Fruit fly (Drosophila melanogaster) whole organism, embryonic: ENCODE data around the gene Ykt6.

Experiments
- ATbp ChIP-seq: fragments of 200-800 bp; sonication (Bioruptor generic); optimal IDR thresholded peaks from 2 replicates; lab custom pipeline; 2017; ENCODE audit warnings: missing biosample characterization, mild to moderate bottlenecking, missing genetic modification characterization, missing genetic modification reagents
- B-H2 ChIP-seq: fragments of 200-800 bp; sonication (Bioruptor generic); optimal IDR thresholded peaks from 2 replicates; lab custom pipeline; 2018; ENCODE audit warnings: missing biosample characterization, mild to moderate bottlenecking, missing genetic modification characterization
- Bgb ChIP-seq: fragments of 200-800 bp; sonication (Bioruptor generic); IDR thresholded peaks from 2 replicates; pipeline ENCODE4 v1.3.6; 2022; ENCODE audit warnings: missing biosample characterization, missing genetic modification characterization; ENCODE audit not compliant: partially characterized antibody
- CG10543 ChIP-seq: fragments of 200-800 bp; sonication (Bioruptor generic); optimal IDR thresholded peaks from 3 replicates; lab custom pipeline; 2017; ENCODE audit warnings: missing biosample characterization, mild to moderate bottlenecking, missing genetic modification characterization, moderate library complexity
- CG10654 ChIP-seq: fragments of 200-800 bp; sonication (Bioruptor generic); optimal IDR thresholded peaks from 2 replicates; lab custom pipeline; 2016; ENCODE audit warnings: missing biosample characterization, missing genetic modification characterization
- CG11085 ChIP-seq: fragments of 200-800 bp; sonication (Bioruptor generic); IDR thresholded peaks from 2 replicates; pipeline ENCODE4 v1.3.6; 2022; ENCODE audit warnings: missing biosample characterization, missing genetic modification characterization
- CG12104 ChIP-seq: fragments of 200-800 bp; sonication (Bioruptor generic); optimal IDR thresholded peaks from 3 replicates; lab custom pipeline; 2016; ENCODE audit warnings: missing biosample characterization, missing genetic modification characterization
- CG13296 ChIP-seq: fragments of 200-800 bp; sonication (Bioruptor generic); optimal IDR thresholded peaks from 3 replicates; lab custom pipeline; 2018; ENCODE audit warnings: missing biosample characterization, mild to moderate bottlenecking, missing genetic modification characterization
- CG14667 ChIP-seq: fragments of 200-800 bp; sonication (Bioruptor generic); IDR thresholded peaks from 2 replicates; pipeline ENCODE4 v1.3.6; 2022; ENCODE audit warnings: missing biosample characterization, missing genetic modification characterization
- CG18764 ChIP-seq: fragments of 200-800 bp; sonication (Bioruptor generic); optimal IDR thresholded peaks from 3 replicates; lab custom pipeline; 2016; ENCODE audit warnings: missing biosample characterization, missing genetic modification characterization
- CG2889 ChIP-seq: fragments of 200-800 bp; sonication (Bioruptor generic); IDR thresholded peaks from 3 replicates; pipeline ENCODE4 v1.3.6; 2022; ENCODE audit warnings: missing biosample characterization, missing genetic modification characterization
- CG31224 ChIP-seq: fragments of 200-800 bp; sonication (Bioruptor generic); IDR thresholded peaks from 2 replicates; pipeline ENCODE4 v1.3.6; 2022; ENCODE audit warnings: missing biosample characterization, missing genetic modification characterization
- CG3163 ChIP-seq: fragments of 200-800 bp; sonication (Bioruptor generic); optimal IDR thresholded peaks from 3 replicates; lab custom pipeline; 2016; ENCODE audit warnings: missing biosample characterization, missing genetic modification characterization
- CG34376 ChIP-seq: fragments of 200-800 bp; sonication (Bioruptor generic); optimal IDR thresholded peaks from 2 replicates; lab custom pipeline; 2018; ENCODE audit warnings: missing biosample characterization, mild to moderate bottlenecking, missing genetic modification characterization
- CG3726 ChIP-seq: fragments of 200-800 bp; sonication (Bioruptor generic); IDR thresholded peaks from 3 replicates; pipeline ENCODE4, ENCODE4 v1.3.6; 2022; ENCODE audit warnings: missing biosample characterization, missing genetic modification characterization
- CG9727 ChIP-seq: fragments of 200-800 bp; sonication (Bioruptor generic); optimal IDR thresholded peaks from 3 replicates; lab custom pipeline; 2017; ENCODE audit warnings: missing biosample characterization, mild to moderate bottlenecking, missing genetic modification characterization
- CHES-1-like ChIP-seq: fragments of 200-800 bp; sonication (Bioruptor generic); optimal IDR thresholded peaks from 2 replicates; lab custom pipeline; 2016; ENCODE audit warnings: missing biosample characterization, missing genetic modification characterization
- D19A ChIP-seq: fragments of 200-800 bp; optimal IDR thresholded peaks from 3 replicates; lab custom pipeline; 2019; ENCODE audit warnings: missing biosample characterization, mild to moderate bottlenecking, missing genetic modification characterization, moderate library complexity
- Dbx ChIP-seq: fragments of 200-800 bp; sonication (Bioruptor generic); IDR thresholded peaks from 3 replicates; pipeline ENCODE4 v1.3.6; 2022; ENCODE audit warnings: missing biosample characterization, missing genetic modification characterization
- Fer2 ChIP-seq: fragments of 200-800 bp; sonication (Bioruptor generic); optimal IDR thresholded peaks from 2 replicates; lab custom pipeline; 2018; ENCODE audit warnings: missing biosample characterization, mild to moderate bottlenecking, missing genetic modification characterization, moderate library complexity
- Jarid2 ChIP-seq: fragments of 200-800 bp; sonication (Bioruptor generic); optimal IDR thresholded peaks from 3 replicates; lab custom pipeline; 2017; ENCODE audit warnings: mild to moderate bottlenecking, missing biosample characterization, missing genetic modification reagents, missing genetic modification characterization
- Kr ChIP-seq: fragments of 200-800 bp; sonication (Bioruptor generic); optimal IDR thresholded peaks from 2 replicates; lab custom pipeline; 2017; ENCODE audit warnings: missing biosample characterization, mild to moderate bottlenecking, missing genetic modification characterization
- Lhr ChIP-seq: fragments of 200-800 bp; sonication (Bioruptor generic); optimal IDR thresholded peaks from 3 replicates; lab custom pipeline; 2017; ENCODE audit warnings: mild to moderate bottlenecking, missing biosample characterization, missing genetic modification reagents, missing genetic modification characterization
- Opbp ChIP-seq: fragments of 200-800 bp; sonication (Bioruptor generic); IDR thresholded peaks from 3 replicates; pipeline ENCODE4 v1.3.6; 2022; ENCODE audit warnings: missing biosample characterization, missing genetic modification characterization; ENCODE audit not compliant: partially characterized antibody
- Six4 ChIP-seq: fragments of 200-800 bp; sonication (Bioruptor generic); optimal IDR thresholded peaks from 2 replicates; lab custom pipeline; 2016; ENCODE audit warnings: missing biosample characterization, missing genetic modification characterization
- Trl ChIP-seq, 3 experiments: fragments of >200 bp in 2 of 3; fragments of 200-800 bp in 1 of 3; sonication (Bioruptor generic) in 1 of 3; optimal IDR thresholded peaks; 2 replicates in 1 of 3; 3 replicates in 2 of 3; lab custom pipeline; 2016 to 2017; ENCODE audit warnings: missing biosample characterization in 1 of 3, missing genetic modification characterization in 1 of 3
- Vsx1 ChIP-seq: fragments of 200-800 bp; sonication (Bioruptor generic); optimal IDR thresholded peaks from 2 replicates; lab custom pipeline; 2017; ENCODE audit warnings: missing biosample characterization, mild to moderate bottlenecking, missing genetic modification characterization, missing genetic modification reagents
- ase ChIP-seq: fragments of 200-800 bp; sonication (Bioruptor generic); IDR thresholded peaks from 3 replicates; pipeline ENCODE4 v1.3.6; 2022; ENCODE audit warnings: missing biosample characterization, missing genetic modification characterization
- bigmax ChIP-seq: fragments of 200-800 bp; sonication (Bioruptor generic); optimal IDR thresholded peaks from 2 replicates; lab custom pipeline; 2018; ENCODE audit warnings: missing biosample characterization, mild to moderate bottlenecking, missing genetic modification characterization
- cas ChIP-seq: fragments of 200-800 bp; sonication (Bioruptor generic); IDR thresholded peaks from 2 replicates; pipeline ENCODE4 v1.3.6; 2022; ENCODE audit warnings: missing biosample characterization, missing genetic modification characterization
- chn ChIP-seq: fragments of 200-800 bp; sonication (Bioruptor generic); optimal IDR thresholded peaks from 2 replicates; lab custom pipeline; 2016; ENCODE audit warnings: missing biosample characterization, missing genetic modification characterization
- crc ChIP-seq: fragments of 200-800 bp; sonication (Bioruptor generic); optimal IDR thresholded peaks from 2 replicates; lab custom pipeline; 2016; ENCODE audit warnings: missing biosample characterization, missing genetic modification characterization
- dpn ChIP-seq, 2 experiments: fragments of 200-800 bp; sonication (Bioruptor generic); optimal IDR thresholded peaks; 3 replicates each; lab custom pipeline; 2016; ENCODE audit warnings: missing biosample characterization in 2 of 2, missing genetic modification characterization in 2 of 2
- dysf ChIP-seq: fragments of 200-800 bp; sonication (Bioruptor generic); IDR thresholded peaks from 3 replicates; pipeline ENCODE4 v1.3.6; 2022; ENCODE audit warnings: missing biosample characterization, missing genetic modification characterization
- fd102C ChIP-seq: fragments of 200-800 bp; sonication (Bioruptor generic); optimal IDR thresholded peaks from 2 replicates; lab custom pipeline; 2018; ENCODE audit warnings: missing biosample characterization, mild to moderate bottlenecking, missing genetic modification characterization, moderate library complexity
- gcm ChIP-seq: fragments of 200-800 bp; sonication (Bioruptor generic); optimal IDR thresholded peaks from 2 replicates; lab custom pipeline; 2019; ENCODE audit warnings: missing biosample characterization, mild to moderate bottlenecking, missing genetic modification characterization, moderate library complexity
- grau ChIP-seq: fragments of 200-800 bp; optimal IDR thresholded peaks from 3 replicates; lab custom pipeline; 2019; ENCODE audit warnings: missing biosample characterization, mild to moderate bottlenecking, missing genetic modification characterization, moderate library complexity
- gt ChIP-seq: fragments of 200-800 bp; sonication (Bioruptor generic); IDR thresholded peaks from 2 replicates; pipeline ENCODE4 v1.3.6; 2022; ENCODE audit warnings: missing biosample characterization, missing genetic modification characterization
- lab ChIP-seq: fragments of 200-800 bp; sonication (Bioruptor generic); optimal IDR thresholded peaks from 3 replicates; lab custom pipeline; 2017; ENCODE audit warnings: missing biosample characterization, missing genetic modification characterization, mild to moderate bottlenecking, moderate library complexity, missing genetic modification reagents
- nau ChIP-seq: fragments of 200-800 bp; sonication (Bioruptor generic); optimal IDR thresholded peaks from 3 replicates; lab custom pipeline; 2017; ENCODE audit warnings: missing biosample characterization, mild to moderate bottlenecking, missing genetic modification characterization, missing genetic modification reagents
- pan ChIP-seq, 4 experiments: fragments of >200 bp in 3 of 4; fragments of 200-800 bp in 1 of 4; sonication (Bioruptor generic) in 1 of 4; optimal IDR thresholded peaks in 3 of 4; IDR thresholded peaks in 1 of 4; 2 replicates each; pipeline versions ENCODE4 v1.3.6 to Lab custom; 2017 to 2022; ENCODE audit warnings: missing biosample characterization in 2 of 4, missing genetic modification characterization in 2 of 4, mixed read lengths in 1 of 4
- rib ChIP-seq: fragments of 200-800 bp; sonication (Bioruptor generic); IDR thresholded peaks from 2 replicates; pipeline ENCODE4 v1.3.6; 2022; ENCODE audit warnings: missing biosample characterization, missing genetic modification characterization
- sna ChIP-seq: fragments of 200-800 bp; sonication (Bioruptor generic); IDR thresholded peaks from 2 replicates; pipeline ENCODE4 v1.3.6; 2022; ENCODE audit warnings: missing biosample characterization, missing genetic modification characterization; ENCODE audit not compliant: partially characterized antibody
- tll ChIP-seq, 2 experiments: fragments of 200-800 bp in 1 of 2; fragments of >200 bp in 1 of 2; sonication (Bioruptor generic) in 1 of 2; optimal IDR thresholded peaks; 2 replicates each; lab custom pipeline; 2017 to 2019; ENCODE audit warnings: missing biosample characterization in 2 of 2, missing genetic modification characterization in 2 of 2, mild to moderate bottlenecking in 1 of 2, moderate library complexity in 1 of 2
- unc-4 ChIP-seq: fragments of 200-800 bp; sonication (Bioruptor generic); IDR thresholded peaks from 2 replicates; pipeline ENCODE4 v1.3.6; 2022; ENCODE audit warnings: missing biosample characterization, missing genetic modification characterization; ENCODE audit not compliant: partially characterized antibody
- zen2 ChIP-seq: fragments of 200-800 bp; sonication (Bioruptor generic); IDR thresholded peaks from 3 replicates; pipeline ENCODE4 v1.3.6; 2022; ENCODE audit warnings: missing biosample characterization, missing genetic modification characterization; ENCODE audit not compliant: partially characterized antibody

The Ykt6 gene

dm6 chrX:7908239-7909068 is 11.8 kb upstream of the Ykt6 start, which contains the start of the genes dpr14 and spidey (continued):
- TF ChIP-seq Jarid2 (GFP tag; lab: Kevin White, UChicago) = peak; percentile 74
- TF ChIP-seq Fer2 = peak; percentile 86
- TF ChIP-seq lab (GFP tag; lab: Kevin White, UChicago) = peak; percentile 96
- peak; percentile 89 for TF ChIP-seq D19A (tag; lab: Kevin White, UChicago)
- TF ChIP-seq CG34376 (GFP tag; lab: Kevin White, UChicago) = peak; percentile 95
- peak; percentile 86 for TF ChIP-seq ase
- TF ChIP-seq gcm = peak; percentile 93
- TF ChIP-seq ATbp (GFP tag; lab: Kevin White, UChicago) = peak; percentile 89
- TF ChIP-seq CG12104 (GFP tag; lab: Kevin White, UChicago) = peak; percentile 62
- peak; percentile 90 for TF ChIP-seq B-H2 (GFP tag; lab: Kevin White, UChicago)
- peak; percentile 50 for TF ChIP-seq CG3163 (GFP tag; lab: Kevin White, UChicago)
- peak; percentile 67; the same call in 1 of the 2 replicates for TF ChIP-seq cas (GFP tag; lab: Robert Waterston, UW)
- TF ChIP-seq Dbx (GFP tag; lab: Robert Waterston, UW) = peak; percentile 90
- TF ChIP-seq dysf (GFP tag; lab: Robert Waterston, UW) = peak; percentile 93
- TF ChIP-seq Six4 (GFP tag; lab: Kevin White, UChicago) = peak; percentile 78
- TF ChIP-seq chn (GFP tag; lab: Kevin White, UChicago) = peak; percentile 80
- TF ChIP-seq CG3726 (GFP tag; lab: Robert Waterston, UW) = peak; percentile 72; the same call in 2 of the 3 replicates
- TF ChIP-seq Vsx1 (GFP tag; lab: Kevin White, UChicago) = peak; percentile 82
- peak; percentile 37 for TF ChIP-seq fd102C (GFP tag; lab: Kevin White, UChicago)
- no peak for TF ChIP-seq Kr (GFP tag; lab: Kevin White, UChicago)
- peak; percentile 85 for TF ChIP-seq CG11085 (GFP tag; lab: Robert Waterston, UW)
- TF ChIP-seq zen2 (GFP tag; lab: Robert Waterston, UW) = no peak
- peak; percentile 95 for TF ChIP-seq CG10543 (GFP tag; lab: Kevin White, UChicago)
- TF ChIP-seq CG9727 = peak; percentile 88
- TF ChIP-seq crc (GFP tag; lab: Kevin White, UChicago) = peak; percentile 73
- TF ChIP-seq sna (GFP tag; lab: Robert Waterston, UW) = peak; percentile 35; the same call in 1 of the 2 replicates
- TF ChIP-seq CG18764 (GFP tag; lab: Kevin White, UChicago) = peak; percentile 77
- peak; percentile 87 for TF ChIP-seq nau (GFP tag; lab: Kevin White, UChicago)
- TF ChIP-seq bigmax = peak; percentile 36
- TF ChIP-seq dpn (GFP tag; optimal IDR thresholded peaks at IDR 0.05; lab: Kevin White, UChicago) = peak; percentile 87 to 92
- peak in 1 of 2 experiments; percentile 19 for TF ChIP-seq Trl (optimal IDR thresholded peaks at IDR 0.05; lab: Kevin White, UChicago)
- TF ChIP-seq Trl (GFP tag; optimal IDR thresholded peaks at IDR 0.05; lab: Kevin White, UChicago) = peak; percentile 87
- peak; percentile 92 for TF ChIP-seq CG13296 (GFP tag; lab: Kevin White, UChicago)
- TF ChIP-seq CG10654 (GFP tag; lab: Kevin White, UChicago) = peak; percentile 73
- peak; percentile 80 for TF ChIP-seq CG31224 (GFP tag; lab: Robert Waterston, UW)
- TF ChIP-seq grau (tag; lab: Kevin White, UChicago) = peak; percentile 92
- TF ChIP-seq CG14667 (GFP tag; lab: Robert Waterston, UW) = peak; percentile 86
- peak; percentile 57 for TF ChIP-seq Lhr
- no peak for TF ChIP-seq tll (GFP tag; optimal IDR thresholded peaks at IDR 0.05; lab: Kevin White, UChicago)
- no peak for TF ChIP-seq pan (optimal IDR thresholded peaks at IDR 0.05; lab: Kevin White, UChicago)
- TF ChIP-seq pan (GFP tag; optimal IDR thresholded peaks at IDR 0.05 in 1 of 2, IDR thresholded peaks at IDR 0.05 in 1 of 2) = peak in 1 of 2 experiments; percentile 90
- TF ChIP-seq Opbp (GFP tag; lab: Robert Waterston, UW) = 0 out of 3 replicates have a peak, but pooled peaks have one; percentile 7
- peak; percentile 75 for TF ChIP-seq rib (GFP tag; lab: Robert Waterston, UW)
- peak; percentile 28; the same call in 1 of the 2 replicates for TF ChIP-seq Bgb
- peak; percentile 85 for TF ChIP-seq CG2889 (GFP tag; lab: Robert Waterston, UW)
- peak; percentile 42 for TF ChIP-seq unc-4 (GFP tag; lab: Robert Waterston, UW)
- peak; percentile 89 for TF ChIP-seq CHES-1-like (GFP tag; lab: Kevin White, UChicago)
- TF ChIP-seq gt (GFP tag; lab: Robert Waterston, UW) = peak; percentile 49; the same call in 1 of the 2 replicates
